Worm (Caenorhabditis elegans) whole organism, midembryonic: Measurements from ENCODE around the gene ikke-1.

Source experiments
- T22C8.4 ChIP-seq: fragments of 200-800 bp; sonication (Bioruptor generic); IDR thresholded peaks from 2 replicates; pipeline ENCODE4 v1.3.6; 2022; ENCODE audit warnings: missing genetic modification characterization, missing compliant biosample characterization
- cog-1 ChIP-seq: sonication (generic microtip); optimal IDR thresholded peaks from 2 replicates; lab custom pipeline; 2016; ENCODE audit warnings: missing genetic modification characterization, missing compliant biosample characterization
- flt-1 ChIP-seq: fragments of 200-800 bp; sonication (Bioruptor generic); IDR thresholded peaks from 2 replicates; pipeline ENCODE4 v1.3.6; 2022; ENCODE audit warnings: missing genetic modification characterization, missing compliant biosample characterization
- klf-2 ChIP-seq: fragments of 200-800 bp; sonication (Bioruptor generic); conservative IDR thresholded peaks from 2 replicates; pipeline ENCODE4 v1.3.6; 2022; ENCODE audit warnings: missing genetic modification reagents, missing genetic modification characterization, missing compliant biosample characterization
- med-1 ChIP-seq: sonication (generic microtip); optimal IDR thresholded peaks from 2 replicates; lab custom pipeline; 2017; ENCODE audit warnings: missing genetic modification characterization, mild to moderate bottlenecking, missing compliant biosample characterization, antibody characterized with exemption, missing genetic modification reagents; ENCODE audit not compliant: insufficient read depth
- ref-1 ChIP-seq: fragments of 200-800 bp; sonication (Bioruptor generic); conservative IDR thresholded peaks from 2 replicates; pipeline ENCODE4 v1.3.6; 2022; ENCODE audit warnings: missing genetic modification reagents, missing genetic modification characterization, missing compliant biosample characterization
- tab-1 ChIP-seq: fragments of 200-800 bp; sonication (Bioruptor generic); IDR thresholded peaks from 2 replicates; pipeline ENCODE4 v1.3.6; 2022; ENCODE audit warnings: missing genetic modification characterization, missing compliant biosample characterization
- ztf-23 ChIP-seq: fragments of 200-800 bp; sonication (Bioruptor generic); IDR thresholded peaks from 2 replicates; pipeline ENCODE4 v1.3.6; 2022; ENCODE audit warnings: missing genetic modification reagents, missing genetic modification characterization, missing compliant biosample characterization
- ztf-29 ChIP-seq: fragments of 200-800 bp; sonication (Bioruptor generic); IDR thresholded peaks from 2 replicates; pipeline ENCODE4 v1.3.6; 2022; ENCODE audit warnings: missing genetic modification reagents, missing genetic modification characterization, missing compliant biosample characterization

- no peak for TF ChIP-seq T22C8.4 (GFP tag; lab: Robert Waterston, UW)
- no peak for TF ChIP-seq klf-2 (GFP tag; lab: Robert Waterston, UW)
- TF ChIP-seq cog-1 (tag; lab: Kevin White, UChicago): no peak
- no peak for TF ChIP-seq ztf-29 (GFP tag; lab: Robert Waterston, UW)
- no peak for TF ChIP-seq flt-1 (GFP tag; lab: Robert Waterston, UW)
- TF ChIP-seq ztf-23: no peak
- TF ChIP-seq tab-1 (GFP tag; lab: Robert Waterston, UW): no peak
- TF ChIP-seq ref-1: no peak
- TF ChIP-seq med-1: no peak
Observed at ce11 chrIII:9035037-9035436, 15.5 kb downstream of the ikke-1 start.
